Worm (Caenorhabditis elegans): ENCODE results near the gene pstk-1.

DNA sequence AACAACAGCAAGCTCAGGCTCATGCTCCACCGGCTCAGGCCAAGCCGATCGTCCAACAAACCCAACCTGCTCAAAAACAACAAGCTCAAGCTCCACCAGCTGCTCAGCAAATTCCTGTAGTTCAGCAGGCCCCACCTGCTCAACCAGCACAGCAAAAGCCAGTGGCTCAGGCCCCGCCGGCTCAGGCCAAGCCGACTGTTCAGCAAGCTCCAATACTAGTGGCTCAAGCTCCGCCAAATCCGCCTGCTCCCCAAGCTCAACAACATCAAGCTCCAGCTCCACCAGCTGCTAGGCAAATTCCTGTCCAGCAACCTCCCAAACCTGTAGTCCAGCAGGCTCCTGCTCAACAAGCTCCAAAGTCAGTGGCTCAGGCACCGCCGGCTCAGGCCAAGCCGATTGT lies 3.4 kb downstream of the pstk-1 start:
- TF ChIP-seq fos-1 (tag; optimal IDR thresholded peaks at IDR 0.05) (no peak), mdl-1 (tag; optimal IDR thresholded peaks at IDR 0.05) (no peak), efl-3 (GFP tag; optimal IDR thresholded peaks at IDR 0.05) (no peak), lin-15B (tag; optimal IDR thresholded peaks at IDR 0.05) (no peak), pqm-1 (tag; optimal IDR thresholded peaks at IDR 0.05) (no peak)

Measured in whole organism, L1 larva.